Fruit fly (Drosophila melanogaster) whole organism, embryonic: Measurements from ENCODE around the gene CG13056.

Source experiments
- Aef1 ChIP-seq: fragments of 200-800 bp; sonication (Bioruptor generic); IDR thresholded peaks from 3 replicates; pipeline ENCODE4 v1.3.6; 2022; ENCODE audit warnings: missing biosample characterization, missing genetic modification characterization
- CG1024 ChIP-seq: fragments of 200-800 bp; sonication (Bioruptor generic); IDR thresholded peaks from 2 replicates; pipeline ENCODE4 v1.3.6; 2022; ENCODE audit warnings: missing biosample characterization, missing genetic modification characterization
- CG10321 ChIP-seq: fragments of 200-800 bp; sonication (Bioruptor generic); IDR thresholded peaks from 2 replicates; pipeline ENCODE4 v1.3.6; 2022; ENCODE audit warnings: missing biosample characterization, missing genetic modification characterization
- CG11456 ChIP-seq: fragments of 200-800 bp; sonication (Bioruptor generic); IDR thresholded peaks from 3 replicates; pipeline ENCODE4 v1.3.6; 2022; ENCODE audit warnings: missing biosample characterization, missing genetic modification characterization
- CG11504 ChIP-seq: fragments of 200-800 bp; sonication (Bioruptor generic); optimal IDR thresholded peaks from 3 replicates; lab custom pipeline; 2019; ENCODE audit warnings: missing biosample characterization, mild to moderate bottlenecking, missing genetic modification characterization, moderate library complexity
- CG11695 ChIP-seq: fragments of 200-800 bp; sonication (Bioruptor generic); IDR thresholded peaks from 3 replicates; pipeline ENCODE4 v1.3.6; 2022; ENCODE audit warnings: missing biosample characterization, missing genetic modification characterization
- CG12071 ChIP-seq: fragments of 200-800 bp; sonication (Bioruptor generic); optimal IDR thresholded peaks from 3 replicates; lab custom pipeline; 2018; ENCODE audit warnings: missing biosample characterization, mild to moderate bottlenecking, missing genetic modification characterization
- CG12219 ChIP-seq: fragments of 200-800 bp; sonication (Bioruptor generic); optimal IDR thresholded peaks from 3 replicates; lab custom pipeline; 2018; ENCODE audit warnings: missing biosample characterization, mild to moderate bottlenecking, missing genetic modification characterization
- CG15479 ChIP-seq: fragments of 200-800 bp; sonication (Bioruptor generic); optimal IDR thresholded peaks from 3 replicates; lab custom pipeline; 2019; ENCODE audit warnings: missing biosample characterization, mild to moderate bottlenecking, missing genetic modification characterization, moderate library complexity
- CG15514 ChIP-seq: fragments of 200-800 bp; sonication (Bioruptor generic); optimal IDR thresholded peaks from 3 replicates; lab custom pipeline; 2017; ENCODE audit warnings: missing biosample characterization, missing genetic modification characterization, mild to moderate bottlenecking, moderate library complexity, missing genetic modification reagents
- CG16779 ChIP-seq: fragments of 200-800 bp; sonication (Bioruptor generic); IDR thresholded peaks from 2 replicates; pipeline ENCODE4 v1.3.6; 2022; ENCODE audit warnings: missing biosample characterization, missing genetic modification characterization
- CG17912 ChIP-seq: fragments of 200-800 bp; sonication (Bioruptor generic); optimal IDR thresholded peaks from 2 replicates; lab custom pipeline; 2018; ENCODE audit warnings: missing biosample characterization, mild to moderate bottlenecking, missing genetic modification characterization
- CG1792 ChIP-seq: fragments of 200-800 bp; sonication (Bioruptor generic); optimal IDR thresholded peaks from 2 replicates; lab custom pipeline; 2016; ENCODE audit warnings: missing biosample characterization, missing genetic modification characterization
- CG1832 ChIP-seq: fragments of 200-800 bp; sonication (Bioruptor generic); optimal IDR thresholded peaks from 2 replicates; lab custom pipeline; 2017; ENCODE audit warnings: missing biosample characterization, mild to moderate bottlenecking, missing genetic modification characterization, inconsistent platforms
- CG18599 ChIP-seq: fragments of 200-800 bp; sonication (Bioruptor generic); optimal IDR thresholded peaks from 3 replicates; lab custom pipeline; 2017; ENCODE audit warnings: missing biosample characterization, missing genetic modification characterization, mild to moderate bottlenecking, moderate library complexity, missing genetic modification reagents
- CG2116 ChIP-seq: fragments of 200-800 bp; sonication (Bioruptor generic); optimal IDR thresholded peaks from 3 replicates; lab custom pipeline; 2018; ENCODE audit warnings: missing biosample characterization, mild to moderate bottlenecking, missing genetic modification characterization
- CG2889 ChIP-seq: fragments of 200-800 bp; sonication (Bioruptor generic); IDR thresholded peaks from 3 replicates; pipeline ENCODE4 v1.3.6; 2022; ENCODE audit warnings: missing biosample characterization, missing genetic modification characterization
- CG7357 ChIP-seq: fragments of 200-800 bp; sonication (Bioruptor generic); IDR thresholded peaks from 3 replicates; pipeline ENCODE4 v1.3.6; 2022; ENCODE audit warnings: missing biosample characterization, missing genetic modification characterization
- CG7839 ChIP-seq: fragments of 200-800 bp; sonication (Bioruptor generic); optimal IDR thresholded peaks from 3 replicates; lab custom pipeline; 2018; ENCODE audit warnings: missing biosample characterization, mild to moderate bottlenecking, missing genetic modification characterization, moderate library complexity
- CG8290 ChIP-seq, 3 experiments: fragments of 200-800 bp; sonication (Bioruptor generic); optimal IDR thresholded peaks; 2 replicates each; lab custom pipeline; 2016 to 2019; ENCODE audit warnings: missing biosample characterization in 3 of 3, missing genetic modification characterization in 3 of 3, mild to moderate bottlenecking in 2 of 3, moderate library complexity in 1 of 3
- CG9437 ChIP-seq: fragments of 200-800 bp; sonication (Bioruptor generic); optimal IDR thresholded peaks from 2 replicates; lab custom pipeline; 2018; ENCODE audit warnings: missing biosample characterization, mild to moderate bottlenecking, missing genetic modification characterization
- CoRest ChIP-seq: fragments of 200-800 bp; sonication (Bioruptor generic); optimal IDR thresholded peaks from 3 replicates; lab custom pipeline; 2018; ENCODE audit warnings: missing biosample characterization, mild to moderate bottlenecking, missing genetic modification characterization, moderate library complexity
- HLH54F ChIP-seq: fragments of 200-800 bp; sonication (Bioruptor generic); optimal IDR thresholded peaks from 3 replicates; lab custom pipeline; 2016; ENCODE audit warnings: missing biosample characterization, missing genetic modification characterization
- Hr51 ChIP-seq, 2 experiments: fragments of 200-800 bp; sonication (Bioruptor generic); optimal IDR thresholded peaks; 2 replicates in 1 of 2; 3 replicates in 1 of 2; lab custom pipeline; 2016 to 2018; ENCODE audit warnings: missing biosample characterization in 2 of 2, missing genetic modification characterization in 2 of 2, mild to moderate bottlenecking in 1 of 2, moderate library complexity in 1 of 2
- Lhr ChIP-seq: fragments of 200-800 bp; sonication (Bioruptor generic); optimal IDR thresholded peaks from 3 replicates; lab custom pipeline; 2017; ENCODE audit warnings: mild to moderate bottlenecking, missing biosample characterization, missing genetic modification reagents, missing genetic modification characterization
- Myb ChIP-seq: fragments of 200-800 bp; sonication (Bioruptor generic); optimal IDR thresholded peaks from 2 replicates; lab custom pipeline; 2016; ENCODE audit warnings: missing biosample characterization, missing genetic modification characterization
- Opbp ChIP-seq: fragments of 200-800 bp; sonication (Bioruptor generic); IDR thresholded peaks from 3 replicates; pipeline ENCODE4 v1.3.6; 2022; ENCODE audit warnings: missing biosample characterization, missing genetic modification characterization; ENCODE audit not compliant: partially characterized antibody
- PHDP ChIP-seq: fragments of 200-800 bp; sonication (Bioruptor generic); optimal IDR thresholded peaks from 3 replicates; lab custom pipeline; 2018; ENCODE audit warnings: missing biosample characterization, mild to moderate bottlenecking, missing genetic modification characterization, moderate library complexity
- Ptx1 ChIP-seq: fragments of 200-800 bp; sonication (Bioruptor generic); IDR thresholded peaks from 2 replicates; pipeline ENCODE4 v1.3.6; 2022; ENCODE audit warnings: missing biosample characterization, missing genetic modification characterization
- Sox100B ChIP-seq: fragments of 200-800 bp; sonication (Bioruptor generic); optimal IDR thresholded peaks from 3 replicates; lab custom pipeline; 2018; ENCODE audit warnings: missing biosample characterization, mild to moderate bottlenecking, missing genetic modification characterization
- Sry-δ ChIP-seq: fragments of 200-800 bp; sonication (Bioruptor generic); optimal IDR thresholded peaks from 2 replicates; lab custom pipeline; 2016; ENCODE audit warnings: missing biosample characterization, missing genetic modification characterization
- YL-1 ChIP-seq: fragments of 200-800 bp; sonication (Bioruptor generic); optimal IDR thresholded peaks from 3 replicates; lab custom pipeline; 2017; ENCODE audit warnings: missing biosample characterization, mild to moderate bottlenecking, missing genetic modification characterization
- abd-A ChIP-seq: fragments of 200-800 bp; sonication (Bioruptor generic); optimal IDR thresholded peaks from 3 replicates; lab custom pipeline; 2019; ENCODE audit warnings: missing biosample characterization, mild to moderate bottlenecking, missing genetic modification characterization, moderate library complexity
- ac ChIP-seq: fragments of 200-800 bp; sonication (Bioruptor generic); optimal IDR thresholded peaks from 3 replicates; lab custom pipeline; 2017; ENCODE audit warnings: missing biosample characterization, mild to moderate bottlenecking, missing genetic modification characterization
- emc ChIP-seq: fragments of 200-800 bp; sonication (Bioruptor generic); optimal IDR thresholded peaks from 2 replicates; lab custom pipeline; 2016; ENCODE audit warnings: missing biosample characterization, missing genetic modification characterization
- h ChIP-seq: fragments of >200 bp; optimal IDR thresholded peaks from 2 replicates; lab custom pipeline; 2017
- hkb ChIP-seq, 2 experiments: fragments of 200-800 bp in 1 of 2; fragments of >200 bp in 1 of 2; sonication (Bioruptor generic) in 1 of 2; IDR thresholded peaks in 1 of 2; optimal IDR thresholded peaks in 1 of 2; 2 replicates each; pipeline versions ENCODE4 v1.3.6 to Lab custom; 2017 to 2022; ENCODE audit warnings: missing biosample characterization in 1 of 2, missing genetic modification characterization in 1 of 2
- kay ChIP-seq: fragments of 200-800 bp; sonication (Bioruptor generic); optimal IDR thresholded peaks from 2 replicates; lab custom pipeline; 2016; ENCODE audit warnings: missing biosample characterization, missing genetic modification characterization
- luna ChIP-seq: fragments of 200-800 bp; sonication (Bioruptor generic); optimal IDR thresholded peaks from 2 replicates; lab custom pipeline; 2016; ENCODE audit warnings: missing biosample characterization, missing genetic modification characterization
- phol ChIP-seq: fragments of 200-800 bp; sonication (Bioruptor generic); optimal IDR thresholded peaks from 3 replicates; lab custom pipeline; 2018; ENCODE audit warnings: missing biosample characterization, mild to moderate bottlenecking, missing genetic modification characterization, moderate library complexity
- salm ChIP-seq: fragments of 200-800 bp; sonication (Bioruptor generic); optimal IDR thresholded peaks from 2 replicates; lab custom pipeline; 2018; ENCODE audit warnings: missing biosample characterization, mild to moderate bottlenecking, missing genetic modification characterization
- schlank ChIP-seq: fragments of 200-800 bp; sonication (Bioruptor generic); optimal IDR thresholded peaks from 2 replicates; lab custom pipeline; 2018; ENCODE audit warnings: missing biosample characterization, mild to moderate bottlenecking, missing genetic modification characterization
- tna ChIP-seq: fragments of 200-800 bp; sonication (Bioruptor generic); IDR thresholded peaks from 2 replicates; pipeline ENCODE4 v1.3.6; 2022; ENCODE audit warnings: missing biosample characterization, missing genetic modification characterization; ENCODE audit not compliant: partially characterized antibody
- toy ChIP-seq: fragments of 200-800 bp; sonication (Bioruptor generic); IDR thresholded peaks from 2 replicates; pipeline ENCODE4 v1.3.6; 2022; ENCODE audit warnings: missing biosample characterization, missing genetic modification characterization
- unpg ChIP-seq: fragments of 200-800 bp; sonication (Bioruptor generic); optimal IDR thresholded peaks from 3 replicates; lab custom pipeline; 2018; ENCODE audit warnings: missing biosample characterization, mild to moderate bottlenecking, missing genetic modification characterization, moderate library complexity
- usp ChIP-seq: fragments of >200 bp; optimal IDR thresholded peaks from 2 replicates; lab custom pipeline; 2017; ENCODE audit warnings: missing biosample characterization, missing genetic modification characterization
- wdn ChIP-seq: fragments of 200-800 bp; sonication (Bioruptor generic); IDR thresholded peaks from 2 replicates; pipeline ENCODE4 v1.3.6; 2022; ENCODE audit warnings: missing biosample characterization, missing genetic modification characterization
- zen2 ChIP-seq: fragments of 200-800 bp; sonication (Bioruptor generic); IDR thresholded peaks from 3 replicates; pipeline ENCODE4 v1.3.6; 2022; ENCODE audit warnings: missing biosample characterization, missing genetic modification characterization; ENCODE audit not compliant: partially characterized antibody

The CG13056 gene

DNA sequence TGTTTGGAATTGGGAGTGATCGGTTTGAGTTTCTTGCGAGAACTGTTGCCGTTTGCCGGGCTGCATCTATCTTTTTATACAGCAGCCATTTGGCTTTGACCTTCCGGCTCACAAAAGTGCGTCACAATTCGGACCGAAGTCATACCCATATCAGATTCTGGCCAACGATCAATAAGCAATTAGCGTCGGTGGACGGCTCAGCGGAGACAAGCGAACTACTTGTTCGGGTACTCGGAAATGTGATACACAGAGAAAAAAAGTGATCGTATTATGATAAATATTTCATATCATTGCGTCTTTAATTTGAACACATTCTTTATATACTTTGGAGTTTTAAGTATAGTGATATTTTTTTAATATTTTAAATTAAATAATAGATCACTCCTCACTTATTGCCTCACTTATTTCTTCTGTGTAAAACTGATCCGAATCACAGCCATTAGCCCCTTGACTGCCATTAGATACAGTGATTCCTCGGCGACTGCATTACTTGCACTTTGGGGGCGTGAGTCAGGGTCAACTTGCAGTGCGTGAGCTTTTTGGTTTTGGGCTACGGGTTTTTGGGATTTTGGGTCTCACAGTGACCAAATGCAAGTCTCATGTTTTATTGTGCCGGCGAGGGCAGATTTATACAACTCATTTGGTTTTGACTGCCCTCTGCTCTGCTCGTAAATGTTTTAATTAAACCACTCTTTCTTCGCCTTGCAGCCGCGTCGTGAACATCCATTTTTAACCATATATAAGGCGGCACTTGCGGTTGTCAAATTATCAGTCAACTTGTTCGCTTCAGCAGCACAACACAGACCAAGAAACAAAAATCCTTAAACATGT, 27.1 kb upstream of the CG13056 start, which contains the start of the genes CG13043 and CG13063 (continued):
- TF ChIP-seq CG11695 (GFP tag; lab: Robert Waterston, UW) (no peak), CG2116 (no peak), CG7839 (tag; lab: Kevin White, UChicago) (peak; percentile 26), CG7357 (no peak), CG1832 (GFP tag; lab: Kevin White, UChicago) (no peak), PHDP (tag; lab: Kevin White, UChicago) (peak; percentile 3), zen2 (no peak), CG16779 (GFP tag; lab: Robert Waterston, UW) (no peak), CG9437 (GFP tag; lab: Kevin White, UChicago) (no peak), phol (tag; lab: Kevin White, UChicago) (no peak), CG15514 (GFP tag; lab: Kevin White, UChicago) (no peak), CG10321 (no peak), CG12219 (GFP tag; lab: Kevin White, UChicago) (no peak), CG1792 (GFP tag; lab: Kevin White, UChicago) (no peak), CG8290 (GFP tag; optimal IDR thresholded peaks at IDR 0.05; lab: Kevin White, UChicago) (no peak), CG8290 (tag; optimal IDR thresholded peaks at IDR 0.05; lab: Kevin White, UChicago) (no peak), Aef1 (no peak), CG1024 (GFP tag; lab: Robert Waterston, UW) (no peak), Opbp (GFP tag; lab: Robert Waterston, UW) (no peak), toy (GFP tag; lab: Robert Waterston, UW) (no peak), Lhr (no peak), Myb (no peak), salm (tag; lab: Kevin White, UChicago) (no peak), Ptx1 (peak; percentile 35; the same call in 1 of the 2 replicates), CG11456 (GFP tag; lab: Robert Waterston, UW) (no peak), Sox100B (GFP tag; lab: Kevin White, UChicago) (peak; percentile 32), CG2889 (GFP tag; lab: Robert Waterston, UW) (no peak), luna (GFP tag; lab: Kevin White, UChicago) (no peak), tna (GFP tag; lab: Robert Waterston, UW) (no peak), CG12071 (GFP tag; lab: Kevin White, UChicago) (no peak), ac (GFP tag; lab: Kevin White, UChicago) (no peak), Hr51 (GFP tag; optimal IDR thresholded peaks at IDR 0.05; lab: Kevin White, UChicago) (peak in 1 of 2 experiments; percentile 37), Sry-δ (GFP tag; lab: Kevin White, UChicago) (no peak), unpg (GFP tag; lab: Kevin White, UChicago) (peak; percentile 42), wdn (GFP tag; lab: Robert Waterston, UW) (no peak), usp (GFP tag; lab: Kevin White, UChicago) (no peak), hkb (optimal IDR thresholded peaks at IDR 0.05; lab: Kevin White, UChicago) (no peak), hkb (GFP tag; IDR thresholded peaks at IDR 0.05; lab: Robert Waterston, UW) (0 out of 2 replicates have a peak, but pooled peaks have one; percentile 25), CG11504 (tag; lab: Kevin White, UChicago) (peak; percentile 59), h (lab: Kevin White, UChicago) (no peak), CoRest (tag; lab: Kevin White, UChicago) (peak; percentile 7), CG15479 (GFP tag; lab: Kevin White, UChicago) (no peak), abd-A (tag; lab: Kevin White, UChicago) (no peak), YL-1 (GFP tag; lab: Kevin White, UChicago) (no peak), CG17912 (GFP tag; lab: Kevin White, UChicago) (no peak), emc (no peak), HLH54F (no peak), schlank (no peak), kay (GFP tag; lab: Kevin White, UChicago) (no peak), CG18599 (GFP tag; lab: Kevin White, UChicago) (no peak)
